Fruit fly (Drosophila melanogaster): ENCODE data around the gene Sac1.

dm6 chr3L:1227303-1227797 is 20.3 kb upstream of the Sac1 start, which contains the start of gene LysS:
- TF ChIP-seq Myc (optimal IDR thresholded peaks at IDR 0.05): no peak
- no peak for TF ChIP-seq ttk (optimal IDR thresholded peaks at IDR 0.05)
- no peak for TF ChIP-seq psq (optimal IDR thresholded peaks at IDR 0.05)

Data from Kc167 (cell line).